Fruit fly (Drosophila melanogaster): ENCODE measurements around the gene CG10254.

CG10254 gene

dm6 chr3R:23711195-23711594, 16.4 kb upstream of the CG10254 start, which contains the start of gene CG10300:
CG10300 (plus strand) TSS chr3R:23711527.
- no peak for TF ChIP-seq ey (GFP tag; optimal IDR thresholded peaks at IDR 0.05)

- no peak for TF ChIP-seq brk (GFP tag; optimal IDR thresholded peaks at IDR 0.05)
- TF ChIP-seq dl (GFP tag; optimal IDR thresholded peaks at IDR 0.05; ENCODE audit: insufficient read depth in 1 of 2, partially characterized antibody in 2 of 2): no peak
- no peak for TF ChIP-seq pan (optimal IDR thresholded peaks at IDR 0.05)
- TF ChIP-seq CrebA (GFP tag; optimal IDR thresholded peaks at IDR 0.05; ENCODE audit: borderline replicate concordance): no peak
- peak; percentile 35 for TF ChIP-seq sv (GFP tag; optimal IDR thresholded peaks at IDR 0.05)
- no peak for TF ChIP-seq Dfd (GFP tag; optimal IDR thresholded peaks at IDR 0.05)
Observed at dm6 chr3R:23709508-23710208, 14.9 kb upstream of the CG10254 start, which contains the start of gene CG10301. CG10301 (plus strand) TSS chr3R:23710158.

- TF ChIP-seq rgr (GFP tag; optimal IDR thresholded peaks at IDR 0.05) (peak; percentile 5), Sp1 (GFP tag; optimal IDR thresholded peaks at IDR 0.05) (no peak), foxo (GFP tag; optimal IDR thresholded peaks at IDR 0.05) (peak in 1 of 2 experiments; percentile 11), fru (GFP tag; optimal IDR thresholded peaks at IDR 0.05) (no peak), h (GFP tag; optimal IDR thresholded peaks at IDR 0.05) (peak; percentile 6), usp (GFP tag; optimal IDR thresholded peaks at IDR 0.05) (no peak), Abd-B (GFP tag; optimal IDR thresholded peaks at IDR 0.05) (no peak), Dfd (GFP tag; optimal IDR thresholded peaks at IDR 0.05) (no peak), ey (GFP tag; optimal IDR thresholded peaks at IDR 0.05) (peak; percentile 21)
Observed at dm6 chr3R:23704383-23705033, 9.7 kb upstream of the CG10254 start, which contains the start of gene Gba1b. Gba1b (plus strand) TSS chr3R:23704804.

dm6 chr3R:23702461-23702860, 7.7 kb upstream of the CG10254 start, which contains the start of gene Qsox4:
Qsox4 (plus strand) TSS chr3R:23702761.
- no peak for TF ChIP-seq Abd-B (GFP tag; optimal IDR thresholded peaks at IDR 0.05)
- TF ChIP-seq Vsx2 (GFP tag; optimal IDR thresholded peaks at IDR 0.05; ENCODE audit: partially characterized antibody): no peak
- no peak for TF ChIP-seq foxo (GFP tag; optimal IDR thresholded peaks at IDR 0.05)

- TF ChIP-seq GATAd (GFP tag; optimal IDR thresholded peaks at IDR 0.05) (no peak), CrebA (GFP tag; optimal IDR thresholded peaks at IDR 0.05; ENCODE audit: borderline replicate concordance) (no peak), Vsx2 (GFP tag; optimal IDR thresholded peaks at IDR 0.05; ENCODE audit: partially characterized antibody) (peak; percentile 26), h (GFP tag; optimal IDR thresholded peaks at IDR 0.05) (peak; percentile 16)
Observed at dm6 chr3R:23700304-23700767, 5.6 kb upstream of the CG10254 start, which contains the start of the genes CG31468 and Gba1a. CG31468 (minus strand) TSS chr3R:23700354. Gba1a (plus strand) TSS chr3R:23700621.

dm6 chr3R:23698835-23699234, 4.1 kb upstream of the CG10254 start, which contains the start of gene prt:
prt (minus strand) TSS chr3R:23699027.
- TF ChIP-seq Hr83 (GFP tag; optimal IDR thresholded peaks at IDR 0.05; ENCODE audit: poor library complexity, severe bottlenecking) (no peak), ey (GFP tag; optimal IDR thresholded peaks at IDR 0.05) (no peak), h (GFP tag; optimal IDR thresholded peaks at IDR 0.05) (no peak), Hnf4 (GFP tag; optimal IDR thresholded peaks at IDR 0.05) (no peak), psq (GFP tag; optimal IDR thresholded peaks at IDR 0.05) (no peak), Mio (GFP tag; optimal IDR thresholded peaks at IDR 0.05) (no peak), Vsx2 (GFP tag; optimal IDR thresholded peaks at IDR 0.05; ENCODE audit: partially characterized antibody) (no peak), foxo (GFP tag; optimal IDR thresholded peaks at IDR 0.05) (no peak), tai (GFP tag; optimal IDR thresholded peaks at IDR 0.05) (no peak), brk (GFP tag; optimal IDR thresholded peaks at IDR 0.05) (no peak), OdsH (GFP tag; optimal IDR thresholded peaks at IDR 0.05) (no peak), CG9705 (GFP tag; optimal IDR thresholded peaks at IDR 0.05) (no peak), CG32264 (GFP tag; optimal IDR thresholded peaks at IDR 0.05) (no peak), woc (GFP tag; optimal IDR thresholded peaks at IDR 0.05) (no peak), pan (optimal IDR thresholded peaks at IDR 0.05) (no peak), Myc (optimal IDR thresholded peaks at IDR 0.05) (no peak), Jra (GFP tag; optimal IDR thresholded peaks at IDR 0.05) (no peak)

Measured in whole organism, wandering third instar larva.